Fruit fly (Drosophila melanogaster) whole organism: ENCODE measurements around the gene CG14684.

ENCODE experiments used
- CG8478 ChIP-seq: fragments of >200 bp; optimal IDR thresholded peaks from 2 replicates; lab custom pipeline; 2018; ENCODE audit warnings: inconsistent platforms
- EcR ChIP-seq, 2 experiments: fragments of >200 bp; optimal IDR thresholded peaks; 2 replicates each; lab custom pipeline; 2017; ENCODE audit warnings: missing biosample characterization in 2 of 2, missing genetic modification characterization in 2 of 2, missing genetic modification reagents in 2 of 2
- pan ChIP-seq: fragments of >200 bp; optimal IDR thresholded peaks from 2 replicates; lab custom pipeline; 2017
- psq ChIP-seq: fragments of >200 bp; optimal IDR thresholded peaks from 2 replicates; lab custom pipeline; 2017
- usp ChIP-seq: fragments of >200 bp; optimal IDR thresholded peaks from 2 replicates; lab custom pipeline; 2017; ENCODE audit warnings: missing biosample characterization, missing genetic modification characterization, mixed read lengths

- no peak for TF ChIP-seq usp (GFP tag; lab: Kevin White, UChicago)
- TF ChIP-seq psq = no peak
- TF ChIP-seq pan (lab: Kevin White, UChicago) = no peak
- no peak for TF ChIP-seq EcR (GFP tag; optimal IDR thresholded peaks at IDR 0.05; lab: Kevin White, UChicago)
- no peak for TF ChIP-seq CG8478 (lab: Kevin White, UChicago)
These were observed 25.7 kb upstream of the CG14684 start, which contains the start of gene Phyhd1 for dm6 chr3R:10680825-10681681.
